Worm (Caenorhabditis elegans) whole organism, midembryonic: ENCODE results near the gene R10D12.7.

Source experiments
- T22C8.4 ChIP-seq: fragments of 200-800 bp; sonication (Bioruptor generic); IDR thresholded peaks from 2 replicates; pipeline ENCODE4 v1.3.6; 2022; ENCODE audit warnings: missing genetic modification characterization, missing compliant biosample characterization
- cog-1 ChIP-seq: sonication (generic microtip); optimal IDR thresholded peaks from 2 replicates; lab custom pipeline; 2016; ENCODE audit warnings: missing genetic modification characterization, missing compliant biosample characterization
- flt-1 ChIP-seq: fragments of 200-800 bp; sonication (Bioruptor generic); IDR thresholded peaks from 2 replicates; pipeline ENCODE4 v1.3.6; 2022; ENCODE audit warnings: missing genetic modification characterization, missing compliant biosample characterization
- klf-2 ChIP-seq: fragments of 200-800 bp; sonication (Bioruptor generic); conservative IDR thresholded peaks from 2 replicates; pipeline ENCODE4 v1.3.6; 2022; ENCODE audit warnings: missing genetic modification reagents, missing genetic modification characterization, missing compliant biosample characterization
- med-1 ChIP-seq: sonication (generic microtip); optimal IDR thresholded peaks from 2 replicates; lab custom pipeline; 2017; ENCODE audit warnings: missing genetic modification characterization, mild to moderate bottlenecking, missing compliant biosample characterization, antibody characterized with exemption, missing genetic modification reagents; ENCODE audit not compliant: insufficient read depth
- ref-1 ChIP-seq: fragments of 200-800 bp; sonication (Bioruptor generic); conservative IDR thresholded peaks from 2 replicates; pipeline ENCODE4 v1.3.6; 2022; ENCODE audit warnings: missing genetic modification reagents, missing genetic modification characterization, missing compliant biosample characterization
- ztf-29 ChIP-seq: fragments of 200-800 bp; sonication (Bioruptor generic); IDR thresholded peaks from 2 replicates; pipeline ENCODE4 v1.3.6; 2022; ENCODE audit warnings: missing genetic modification reagents, missing genetic modification characterization, missing compliant biosample characterization

DNA sequence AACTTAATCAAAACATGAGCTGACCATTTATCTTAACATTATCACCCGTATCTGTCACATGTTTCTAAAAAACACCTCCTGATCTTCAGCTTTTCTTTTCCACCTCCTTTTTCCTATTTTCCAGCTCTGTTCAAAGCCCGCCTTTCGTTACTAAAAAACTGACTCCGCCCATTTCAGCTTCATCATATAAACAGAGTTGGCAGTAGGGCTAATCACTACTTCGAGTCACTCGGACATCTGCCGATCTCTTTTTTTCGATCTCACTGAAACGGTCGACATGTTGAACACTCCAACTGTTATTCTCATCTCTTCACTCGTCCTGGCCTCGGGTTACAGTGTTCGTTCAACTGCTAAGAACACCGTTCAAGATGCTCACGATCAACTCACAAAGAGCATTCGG is 42.6 kb downstream of the R10D12.7 start, which contains the start of gene droe-4:
- TF ChIP-seq flt-1 (GFP tag; lab: Robert Waterston, UW) (no peak), ref-1 (no peak), ztf-29 (GFP tag; lab: Robert Waterston, UW) (no peak), klf-2 (GFP tag; lab: Robert Waterston, UW) (no peak), T22C8.4 (GFP tag; lab: Robert Waterston, UW) (no peak), cog-1 (no peak), med-1 (GFP tag; lab: Kevin White, UChicago) (no peak)
